Worm (Caenorhabditis elegans): ENCODE data around the gene mig-15.

The mig-15 gene

ce11 chrX:10393362-10393761 is 35.1 kb downstream of the mig-15 start:
- no peak for TF ChIP-seq ZK546.5 (tag; optimal IDR thresholded peaks at IDR 0.05)
- no peak for TF ChIP-seq blmp-1 (tag; optimal IDR thresholded peaks at IDR 0.05; ENCODE audit: insufficient read depth)
- TF ChIP-seq crh-2 (tag; optimal IDR thresholded peaks at IDR 0.05): no peak
- TF ChIP-seq nhr-25 (tag; optimal IDR thresholded peaks at IDR 0.05): no peak
- TF ChIP-seq nhr-11 (tag; optimal IDR thresholded peaks at IDR 0.05): no peak
- no peak for TF ChIP-seq nhr-23 (tag; optimal IDR thresholded peaks at IDR 0.05)
- TF ChIP-seq unc-39 (tag; optimal IDR thresholded peaks at IDR 0.05): no peak
- no peak for TF ChIP-seq mbf-1 (tag; optimal IDR thresholded peaks at IDR 0.05)
- no peak for TF ChIP-seq elt-1 (tag; optimal IDR thresholded peaks at IDR 0.05)
- TF ChIP-seq nhr-129 (tag; optimal IDR thresholded peaks at IDR 0.05): no peak
- TF ChIP-seq ceh-82 (tag; optimal IDR thresholded peaks at IDR 0.05): no peak
- TF ChIP-seq aly-2 (tag; optimal IDR thresholded peaks at IDR 0.05): no peak
- no peak for TF ChIP-seq nhr-10 (tag; optimal IDR thresholded peaks at IDR 0.05)
- no peak for TF ChIP-seq nhr-21 (tag; optimal IDR thresholded peaks at IDR 0.05)
- no peak for TF ChIP-seq lin-11 (tag; optimal IDR thresholded peaks at IDR 0.05)
- no peak for TF ChIP-seq alr-1 (tag; optimal IDR thresholded peaks at IDR 0.05)
- TF ChIP-seq F13H6.1 (tag; optimal IDR thresholded peaks at IDR 0.05): no peak
- no peak for TF ChIP-seq mab-5 (tag; optimal IDR thresholded peaks at IDR 0.05)
- no peak for TF ChIP-seq skn-1 (tag; optimal IDR thresholded peaks at IDR 0.05)

- TF ChIP-seq lin-39 (tag; optimal IDR thresholded peaks at IDR 0.05) (no peak), ztf-11 (tag; optimal IDR thresholded peaks at IDR 0.05) (no peak), nhr-10 (tag; optimal IDR thresholded peaks at IDR 0.05) (no peak)
Observed at ce11 chrX:10392792-10393191, 35.7 kb downstream of the mig-15 start.

- TF ChIP-seq sem-4 (tag; optimal IDR thresholded peaks at IDR 0.05) (peak; percentile 54), ceh-16 (tag; optimal IDR thresholded peaks at IDR 0.05) (peak; percentile 40), ceh-82 (tag; optimal IDR thresholded peaks at IDR 0.05) (no peak), crh-2 (tag; optimal IDR thresholded peaks at IDR 0.05) (no peak), nhr-12 (tag; optimal IDR thresholded peaks at IDR 0.05) (no peak), gmeb-1 (tag; optimal IDR thresholded peaks at IDR 0.05) (no peak), elt-3 (tag; optimal IDR thresholded peaks at IDR 0.05) (no peak), lin-13 (GFP tag; optimal IDR thresholded peaks at IDR 0.05) (no peak), nhr-11 (tag; optimal IDR thresholded peaks at IDR 0.05) (no peak), nhr-23 (tag; optimal IDR thresholded peaks at IDR 0.05) (no peak), ZK546.5 (tag; optimal IDR thresholded peaks at IDR 0.05) (no peak), alr-1 (tag; optimal IDR thresholded peaks at IDR 0.05) (no peak), snpc-4 (tag; optimal IDR thresholded peaks at IDR 0.05) (no peak), nhr-25 (tag; optimal IDR thresholded peaks at IDR 0.05) (peak; percentile 49), elt-1 (tag; optimal IDR thresholded peaks at IDR 0.05) (no peak), nhr-129 (tag; optimal IDR thresholded peaks at IDR 0.05) (no peak), lin-11 (tag; optimal IDR thresholded peaks at IDR 0.05) (no peak), unc-39 (tag; optimal IDR thresholded peaks at IDR 0.05) (no peak), lsy-2 (tag; optimal IDR thresholded peaks at IDR 0.05) (peak in 1 of 2 experiments; percentile 28), nhr-6 (tag; optimal IDR thresholded peaks at IDR 0.05) (no peak), egl-27 (tag; optimal IDR thresholded peaks at IDR 0.05) (no peak), aly-2 (tag; optimal IDR thresholded peaks at IDR 0.05) (no peak), nhr-21 (tag; optimal IDR thresholded peaks at IDR 0.05) (peak; percentile 64), blmp-1 (tag; optimal IDR thresholded peaks at IDR 0.05; ENCODE audit: insufficient read depth) (peak; percentile 70), unc-55 (GFP tag; optimal IDR thresholded peaks at IDR 0.05) (no peak), nhr-237 (tag; optimal IDR thresholded peaks at IDR 0.05) (no peak), mdl-1 (tag; optimal IDR thresholded peaks at IDR 0.05) (no peak), C34F6.9 (tag; optimal IDR thresholded peaks at IDR 0.05) (no peak), fos-1 (tag; optimal IDR thresholded peaks at IDR 0.05) (peak; percentile 12), ama-1 (optimal IDR thresholded peaks at IDR 0.05) (no peak), skn-1 (tag; optimal IDR thresholded peaks at IDR 0.05) (no peak), R02D3.7 (tag; optimal IDR thresholded peaks at IDR 0.05) (no peak), nhr-10 (tag; optimal IDR thresholded peaks at IDR 0.05) (no peak), unc-62 (GFP tag; optimal IDR thresholded peaks at IDR 0.05) (no peak), ztf-11 (tag; optimal IDR thresholded peaks at IDR 0.05) (no peak), mbf-1 (tag; optimal IDR thresholded peaks at IDR 0.05) (no peak), sma-9 (GFP tag; optimal IDR thresholded peaks at IDR 0.05) (no peak), sma-9 (tag; optimal IDR thresholded peaks at IDR 0.05) (no peak), peb-1 (tag; optimal IDR thresholded peaks at IDR 0.05) (no peak), Y55F3AM.14 (GFP tag; optimal IDR thresholded peaks at IDR 0.05) (no peak), F13H6.1 (tag; optimal IDR thresholded peaks at IDR 0.05) (no peak), ztf-4 (tag; optimal IDR thresholded peaks at IDR 0.05) (no peak), ztf-1 (GFP tag; conservative IDR thresholded peaks at IDR 0.05) (no peak), sma-3 (GFP tag; optimal IDR thresholded peaks at IDR 0.05) (peak; percentile 57), mab-5 (tag; optimal IDR thresholded peaks at IDR 0.05) (no peak), nhr-77 (tag; optimal IDR thresholded peaks at IDR 0.05) (no peak), zag-1 (tag; optimal IDR thresholded peaks at IDR 0.05) (no peak), lin-39 (tag; optimal IDR thresholded peaks at IDR 0.05) (no peak)
Observed at ce11 chrX:10391174-10391573, 37.3 kb downstream of the mig-15 start.

Data from whole organism, L2 larva.